Worm (Caenorhabditis elegans): ENCODE measurements around the gene magi-1.

magi-1 gene

ce11 chrIV:11742406-11742805 is 27.6 kb downstream of the magi-1 start, which contains the start of gene K01A6.5:
TSS of gene K01A6.5 (plus strand) at chrIV:11742706.
- no peak for TF ChIP-seq snpc-4 (GFP tag; optimal IDR thresholded peaks at IDR 0.05)
- TF ChIP-seq snpc-4 (tag; optimal IDR thresholded peaks at IDR 0.05), result no peak
- TF ChIP-seq F23B12.7 (tag; optimal IDR thresholded peaks at IDR 0.05; ENCODE audit: insufficient read depth), result no peak
- no peak for TF ChIP-seq mxl-1 (tag; optimal IDR thresholded peaks at IDR 0.05)
- no peak for TF ChIP-seq ceh-91 (GFP tag; IDR thresholded peaks at IDR 0.05)
- TF ChIP-seq F39B2.1 (GFP tag; IDR thresholded peaks at IDR 0.05), result no peak
- no peak for TF ChIP-seq egrh-3 (GFP tag; IDR thresholded peaks at IDR 0.05)
- TF ChIP-seq sptf-2 (GFP tag; optimal IDR thresholded peaks at IDR 0.05), result no peak
- TF ChIP-seq egl-44 (GFP tag; IDR thresholded peaks at IDR 0.05), result no peak
- TF ChIP-seq ets-4 (GFP tag; optimal IDR thresholded peaks at IDR 0.05), result no peak
- no peak for TF ChIP-seq aptf-3 (GFP tag; IDR thresholded peaks at IDR 0.05)
- no peak for TF ChIP-seq ceh-79 (tag; optimal IDR thresholded peaks at IDR 0.05)
- no peak for TF ChIP-seq egl-18 (GFP tag; IDR thresholded peaks at IDR 0.05)
- TF ChIP-seq ceh-58 (GFP tag; IDR thresholded peaks at IDR 0.05), result no peak
- TF ChIP-seq unc-130 (GFP tag; optimal IDR thresholded peaks at IDR 0.05), result no peak
- TF ChIP-seq xnd-1 (tag; optimal IDR thresholded peaks at IDR 0.05), result no peak

ce11 chrIV:11743813-11744212 is 29.0 kb downstream of the magi-1 start:
- TF ChIP-seq ZK185.1 (tag; optimal IDR thresholded peaks at IDR 0.05; ENCODE audit: poor library complexity, severe bottlenecking) (no peak), fkh-3 (tag; optimal IDR thresholded peaks at IDR 0.05) (no peak), efl-1 (GFP tag; optimal IDR thresholded peaks at IDR 0.05) (no peak), bed-1 (GFP tag; IDR thresholded peaks at IDR 0.05) (no peak), athp-1 (tag; optimal IDR thresholded peaks at IDR 0.05) (no peak), zim-3 (tag; optimal IDR thresholded peaks at IDR 0.05) (no peak), F33H1.4 (GFP tag; IDR thresholded peaks at IDR 0.05) (no peak), Y53G8AR.9 (GFP tag; conservative IDR thresholded peaks at IDR 0.05) (no peak), nhr-179 (tag; optimal IDR thresholded peaks at IDR 0.05) (no peak), B0019.2 (GFP tag; conservative IDR thresholded peaks at IDR 0.05) (no peak), let-607 (tag; optimal IDR thresholded peaks at IDR 0.05) (no peak), mel-28 (tag; optimal IDR thresholded peaks at IDR 0.05; ENCODE audit: borderline replicate concordance) (no peak), sdz-38 (tag; optimal IDR thresholded peaks at IDR 0.05) (no peak), madf-8 (GFP tag; conservative IDR thresholded peaks at IDR 0.05) (no peak)

ce11 chrIV:11744287-11744686 is 29.4 kb downstream of the magi-1 start:
- TF ChIP-seq attf-3 (GFP tag; conservative IDR thresholded peaks at IDR 0.05), result no peak
- TF ChIP-seq repo-1 (tag; optimal IDR thresholded peaks at IDR 0.05), result no peak
- TF ChIP-seq athp-1 (tag; optimal IDR thresholded peaks at IDR 0.05), result no peak
- TF ChIP-seq K12H6.12 (tag; optimal IDR thresholded peaks at IDR 0.05), result peak; percentile 64
- TF ChIP-seq bed-2 (GFP tag; IDR thresholded peaks at IDR 0.05), result no peak
- TF ChIP-seq madf-8 (GFP tag; conservative IDR thresholded peaks at IDR 0.05), result no peak
- 0 out of 2 replicates have a peak, but pooled peaks have one; percentile 42 for TF ChIP-seq cebp-1 (GFP tag; IDR thresholded peaks at IDR 0.05)
- no peak for TF ChIP-seq cebp-1 (tag; optimal IDR thresholded peaks at IDR 0.05)
- peak; percentile 60; the same call in 1 of the 2 replicates for TF ChIP-seq hmg-1.2 (GFP tag; IDR thresholded peaks at IDR 0.05)
